Worm (Caenorhabditis elegans): ENCODE measurements around the gene puf-5.

puf-5 gene

ce11 chrII:8554568-8554967 lies 20.8 kb upstream of the puf-5 start:
- TF ChIP-seq nhr-25 (tag; optimal IDR thresholded peaks at IDR 0.05) (no peak), sma-3 (GFP tag; optimal IDR thresholded peaks at IDR 0.05) (no peak), lin-13 (GFP tag; optimal IDR thresholded peaks at IDR 0.05) (no peak), R02D3.7 (tag; optimal IDR thresholded peaks at IDR 0.05) (no peak), gmeb-1 (tag; optimal IDR thresholded peaks at IDR 0.05) (no peak), nhr-6 (tag; optimal IDR thresholded peaks at IDR 0.05) (no peak), nhr-129 (tag; optimal IDR thresholded peaks at IDR 0.05) (no peak), elt-1 (tag; optimal IDR thresholded peaks at IDR 0.05) (no peak), zag-1 (tag; optimal IDR thresholded peaks at IDR 0.05) (no peak), alr-1 (tag; optimal IDR thresholded peaks at IDR 0.05) (no peak), unc-62 (GFP tag; optimal IDR thresholded peaks at IDR 0.05) (no peak), nhr-21 (tag; optimal IDR thresholded peaks at IDR 0.05) (no peak), nhr-10 (tag; optimal IDR thresholded peaks at IDR 0.05) (no peak), skn-1 (tag; optimal IDR thresholded peaks at IDR 0.05) (no peak)

DNA sequence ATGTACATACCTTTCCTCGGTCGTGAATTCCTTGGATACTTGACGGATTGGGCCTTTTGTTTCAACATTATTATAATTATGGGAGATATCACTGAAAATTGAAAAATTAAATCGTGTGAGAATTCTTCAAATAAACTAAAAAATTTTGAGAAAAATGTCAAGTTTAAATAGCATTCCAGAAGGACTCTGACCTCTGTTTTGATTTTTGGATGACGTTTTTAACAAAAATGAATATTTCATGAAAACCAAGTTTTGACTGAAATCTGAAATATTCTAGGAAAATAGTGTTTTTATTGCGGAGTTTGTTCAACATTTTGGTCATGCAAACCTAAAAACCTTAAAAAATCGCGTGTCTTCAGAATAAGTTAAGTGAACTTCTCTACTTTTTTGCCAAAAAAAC lies 19.2 kb upstream of the puf-5 start, which contains the start of gene glb-27:
Gene glb-27, minus strand, starts transcription at position 101 of the 400 bp plus-strand sequence.
- TF ChIP-seq mdl-1 (tag; optimal IDR thresholded peaks at IDR 0.05) (no peak), ztf-1 (GFP tag; conservative IDR thresholded peaks at IDR 0.05) (no peak)

- TF ChIP-seq lsy-2 (tag; optimal IDR thresholded peaks at IDR 0.05) (peak in 1 of 2 experiments; percentile 41), nhr-25 (tag; optimal IDR thresholded peaks at IDR 0.05) (no peak)
Measured at ce11 chrII:8559188-8559587, 16.2 kb upstream of the puf-5 start.

ce11 chrII:8561227-8561626 lies 14.1 kb upstream of the puf-5 start, which contains the start of gene iff-2:
iff-2 (minus strand) TSS chrII:8561367.
- peak; percentile 22 for TF ChIP-seq nhr-11 (tag; optimal IDR thresholded peaks at IDR 0.05)
- peak; percentile 100 for TF ChIP-seq unc-55 (GFP tag; optimal IDR thresholded peaks at IDR 0.05)
- peak; percentile 99 for TF ChIP-seq ztf-4 (tag; optimal IDR thresholded peaks at IDR 0.05)
- TF ChIP-seq alr-1 (tag; optimal IDR thresholded peaks at IDR 0.05): no peak
- TF ChIP-seq blmp-1 (tag; optimal IDR thresholded peaks at IDR 0.05; ENCODE audit: insufficient read depth): peak; percentile 97
- TF ChIP-seq ztf-1 (GFP tag; conservative IDR thresholded peaks at IDR 0.05): no peak
- TF ChIP-seq Y55F3AM.14 (GFP tag; optimal IDR thresholded peaks at IDR 0.05): peak; percentile 96
- TF ChIP-seq gmeb-1 (tag; optimal IDR thresholded peaks at IDR 0.05): peak; percentile 98
- TF ChIP-seq ceh-16 (tag; optimal IDR thresholded peaks at IDR 0.05): peak; percentile 99
- TF ChIP-seq unc-39 (tag; optimal IDR thresholded peaks at IDR 0.05): peak; percentile 88
- TF ChIP-seq unc-62 (GFP tag; optimal IDR thresholded peaks at IDR 0.05): peak; percentile 92
- TF ChIP-seq ZK546.5 (tag; optimal IDR thresholded peaks at IDR 0.05): peak; percentile 93
- TF ChIP-seq sem-4 (tag; optimal IDR thresholded peaks at IDR 0.05): peak; percentile 99
- peak; percentile 92 for TF ChIP-seq nhr-10 (tag; optimal IDR thresholded peaks at IDR 0.05)
- TF ChIP-seq C34F6.9 (tag; optimal IDR thresholded peaks at IDR 0.05): peak; percentile 100
- TF ChIP-seq lin-39 (tag; optimal IDR thresholded peaks at IDR 0.05): no peak
- TF ChIP-seq lin-13 (GFP tag; optimal IDR thresholded peaks at IDR 0.05): peak; percentile 99
- no peak for TF ChIP-seq dmd-4 (tag; optimal IDR thresholded peaks at IDR 0.05)
- TF ChIP-seq ztf-11 (tag; optimal IDR thresholded peaks at IDR 0.05): peak; percentile 37
- peak; percentile 100 for TF ChIP-seq lin-11 (tag; optimal IDR thresholded peaks at IDR 0.05)
- peak; percentile 89 for TF ChIP-seq ama-1 (optimal IDR thresholded peaks at IDR 0.05)
- TF ChIP-seq skn-1 (tag; optimal IDR thresholded peaks at IDR 0.05): peak; percentile 94
- no peak for TF ChIP-seq mbf-1 (tag; optimal IDR thresholded peaks at IDR 0.05)
- peak; percentile 77 for TF ChIP-seq nhr-237 (tag; optimal IDR thresholded peaks at IDR 0.05)
- TF ChIP-seq nhr-129 (tag; optimal IDR thresholded peaks at IDR 0.05): peak; percentile 99
- peak; percentile 89 for TF ChIP-seq nhr-77 (tag; optimal IDR thresholded peaks at IDR 0.05)
- peak; percentile 93 for TF ChIP-seq snpc-4 (tag; optimal IDR thresholded peaks at IDR 0.05)
- TF ChIP-seq egl-27 (tag; optimal IDR thresholded peaks at IDR 0.05): peak; percentile 98
- TF ChIP-seq sma-3 (GFP tag; optimal IDR thresholded peaks at IDR 0.05): peak; percentile 100
- no peak for TF ChIP-seq nhr-23 (tag; optimal IDR thresholded peaks at IDR 0.05)
- TF ChIP-seq nhr-12 (tag; optimal IDR thresholded peaks at IDR 0.05): peak; percentile 65
- peak; percentile 99 for TF ChIP-seq zag-1 (tag; optimal IDR thresholded peaks at IDR 0.05)
- peak; percentile 99 for TF ChIP-seq sma-9 (GFP tag; optimal IDR thresholded peaks at IDR 0.05)
- no peak for TF ChIP-seq sma-9 (tag; optimal IDR thresholded peaks at IDR 0.05)
- TF ChIP-seq fos-1 (tag; optimal IDR thresholded peaks at IDR 0.05): peak; percentile 99
- peak; percentile 94 to 98 for TF ChIP-seq lsy-2 (tag; optimal IDR thresholded peaks at IDR 0.05)
- TF ChIP-seq elt-1 (tag; optimal IDR thresholded peaks at IDR 0.05): no peak
- TF ChIP-seq elt-3 (tag; optimal IDR thresholded peaks at IDR 0.05): no peak
- peak; percentile 99 for TF ChIP-seq nhr-25 (tag; optimal IDR thresholded peaks at IDR 0.05)
- TF ChIP-seq ceh-82 (tag; optimal IDR thresholded peaks at IDR 0.05): peak; percentile 92
- no peak for TF ChIP-seq aly-2 (tag; optimal IDR thresholded peaks at IDR 0.05)
- TF ChIP-seq mab-5 (tag; optimal IDR thresholded peaks at IDR 0.05): peak; percentile 97
- peak; percentile 93 to 99 for TF ChIP-seq mdl-1 (tag; optimal IDR thresholded peaks at IDR 0.05)
- TF ChIP-seq nhr-6 (tag; optimal IDR thresholded peaks at IDR 0.05): peak; percentile 99
- TF ChIP-seq crh-2 (tag; optimal IDR thresholded peaks at IDR 0.05): peak; percentile 100
